Worm (Caenorhabditis elegans) whole organism, young adult: ENCODE results near the gene R11D1.3.

ENCODE experiments used
- C17E4.6 ChIP-seq: fragments of 200-800 bp; sonication (Bioruptor generic); IDR thresholded peaks from 2 replicates; pipeline ENCODE4 v1.3.6; 2022; ENCODE audit warnings: missing genetic modification reagents, missing genetic modification characterization, missing compliant biosample characterization
- D2030.7 ChIP-seq: fragments of 200-800 bp; sonication (Bioruptor generic); IDR thresholded peaks from 2 replicates; pipeline ENCODE4 v1.3.6; 2022; ENCODE audit warnings: missing genetic modification reagents, missing genetic modification characterization, missing compliant biosample characterization
- F10E7.11 ChIP-seq: sonication (generic microtip); optimal IDR thresholded peaks from 2 replicates; lab custom pipeline; 2017; ENCODE audit warnings: mild to moderate bottlenecking, missing genetic modification characterization, moderate library complexity, missing compliant biosample characterization
- F52B5.7 ChIP-seq: sonication (generic microtip); optimal IDR thresholded peaks from 2 replicates; lab custom pipeline; 2016; ENCODE audit warnings: mild to moderate bottlenecking, missing genetic modification characterization, missing compliant biosample characterization
- F57A8.1 ChIP-seq: fragments of 200-800 bp; sonication (Bioruptor generic); optimal IDR thresholded peaks from 2 replicates; lab custom pipeline; 2018; ENCODE audit warnings: mild to moderate bottlenecking, missing genetic modification characterization, moderate library complexity, missing compliant biosample characterization
- ZK185.1 ChIP-seq: sonication (generic microtip); optimal IDR thresholded peaks from 2 replicates; lab custom pipeline; 2016; ENCODE audit warnings: mild to moderate bottlenecking, missing genetic modification characterization, missing compliant biosample characterization; ENCODE audit not compliant: poor library complexity, severe bottlenecking
- akir-1 ChIP-seq: fragments of 200-800 bp; sonication (Bioruptor generic); optimal IDR thresholded peaks from 2 replicates; lab custom pipeline; 2018; ENCODE audit warnings: mild to moderate bottlenecking, missing genetic modification characterization, moderate library complexity, missing compliant biosample characterization
- aptf-3 ChIP-seq: fragments of 200-800 bp; sonication (Bioruptor generic); IDR thresholded peaks from 2 replicates; pipeline ENCODE4 v1.3.6; 2022; ENCODE audit warnings: missing genetic modification characterization, missing compliant biosample characterization
- atf-7 ChIP-seq: sonication (generic microtip); optimal IDR thresholded peaks from 2 replicates; lab custom pipeline; 2017; ENCODE audit warnings: mild to moderate bottlenecking, missing genetic modification characterization, missing compliant biosample characterization
- cebp-2 ChIP-seq: fragments of 200-800 bp; sonication (Bioruptor generic); IDR thresholded peaks from 2 replicates; pipeline ENCODE4 v1.3.6; 2022; ENCODE audit warnings: missing genetic modification characterization, missing compliant biosample characterization
- ceh-40 ChIP-seq: fragments of 200-800 bp; sonication (Bioruptor generic); IDR thresholded peaks from 2 replicates; pipeline ENCODE4 v1.3.6; 2022; ENCODE audit warnings: missing genetic modification characterization, missing compliant biosample characterization
- chd-7 ChIP-seq: sonication (generic microtip); optimal IDR thresholded peaks from 2 replicates; lab custom pipeline; 2016; ENCODE audit warnings: mild to moderate bottlenecking, missing genetic modification characterization, moderate library complexity, missing compliant biosample characterization
- die-1 ChIP-seq: sonication (generic microtip); optimal IDR thresholded peaks from 2 replicates; lab custom pipeline; 2016; ENCODE audit warnings: missing genotype, mild to moderate bottlenecking, missing genetic modification characterization, missing compliant biosample characterization
- dpl-1 ChIP-seq: fragments of 150-350 bp; optimal IDR thresholded peaks from 2 replicates; lab custom pipeline; 2014; ENCODE audit warnings: missing biosample characterization, missing genetic modification reagents, missing genetic modification characterization
- fkh-3 ChIP-seq: sonication (generic microtip); optimal IDR thresholded peaks from 2 replicates; lab custom pipeline; 2016; ENCODE audit warnings: mild to moderate bottlenecking, missing genetic modification characterization, missing compliant biosample characterization
- hlh-12 ChIP-seq: sonication (generic microtip); optimal IDR thresholded peaks from 2 replicates; lab custom pipeline; 2016; ENCODE audit warnings: missing genetic modification characterization, missing compliant biosample characterization
- hmg-20 ChIP-seq: fragments of 200-800 bp; sonication (Bioruptor generic); IDR thresholded peaks from 2 replicates; pipeline ENCODE4 v1.3.6; 2022; ENCODE audit warnings: missing genetic modification reagents, missing genetic modification characterization, missing compliant biosample characterization
- let-526 ChIP-seq: fragments of 200-800 bp; sonication (Bioruptor generic); IDR thresholded peaks from 2 replicates; pipeline ENCODE4 v1.3.6; 2022; ENCODE audit warnings: missing genetic modification reagents, missing genetic modification characterization, missing compliant biosample characterization
- lin-54 ChIP-seq: fragments of 200-800 bp; sonication (Bioruptor generic); optimal IDR thresholded peaks from 2 replicates; lab custom pipeline; 2018; ENCODE audit warnings: mild to moderate bottlenecking, missing genetic modification characterization, missing compliant biosample characterization
- madf-10 ChIP-seq: sonication (generic microtip); optimal IDR thresholded peaks from 2 replicates; lab custom pipeline; 2016; ENCODE audit warnings: mild to moderate bottlenecking, missing genetic modification characterization, missing compliant biosample characterization
- madf-6 ChIP-seq: fragments of 200-800 bp; sonication (Bioruptor generic); IDR thresholded peaks from 2 replicates; pipeline ENCODE4 v1.3.6; 2022; ENCODE audit warnings: missing genetic modification reagents, missing genetic modification characterization, missing compliant biosample characterization
- mcd-1 ChIP-seq: fragments of 200-800 bp; sonication (Bioruptor generic); IDR thresholded peaks from 2 replicates; pipeline ENCODE4 v1.3.6; 2022; ENCODE audit warnings: missing genetic modification reagents, missing genetic modification characterization, missing compliant biosample characterization
- mes-4 ChIP-seq: sonication (generic microtip); optimal IDR thresholded peaks from 2 replicates; lab custom pipeline; 2016; ENCODE audit warnings: missing genotype, missing genetic modification characterization, missing compliant biosample characterization
- nfya-1 ChIP-seq: sonication (generic microtip); optimal IDR thresholded peaks from 2 replicates; lab custom pipeline; 2017; ENCODE audit warnings: antibody characterized with exemption, missing compliant biosample characterization, missing genetic modification characterization, borderline replicate concordance; ENCODE audit not compliant: insufficient read depth
- nfya-2 ChIP-seq: fragments of 200-800 bp; sonication (Bioruptor generic); IDR thresholded peaks from 2 replicates; pipeline ENCODE4 v1.3.6; 2022; ENCODE audit warnings: missing genetic modification reagents, missing genetic modification characterization, missing compliant biosample characterization
- nfyb-1 ChIP-seq: fragments of 200-800 bp; sonication (Bioruptor generic); IDR thresholded peaks from 2 replicates; pipeline ENCODE4 v1.3.6; 2022; ENCODE audit warnings: missing genetic modification reagents, missing genetic modification characterization, missing compliant biosample characterization
- nhr-80 ChIP-seq: sonication (generic microtip); optimal IDR thresholded peaks from 2 replicates; lab custom pipeline; 2016; ENCODE audit warnings: missing genetic modification characterization, missing compliant biosample characterization
- nhr-90 ChIP-seq: sonication (generic microtip); optimal IDR thresholded peaks from 2 replicates; lab custom pipeline; 2016; ENCODE audit warnings: missing genotype, mild to moderate bottlenecking, missing genetic modification characterization, missing compliant biosample characterization
- rcor-1 ChIP-seq: fragments of 200-800 bp; sonication (Bioruptor generic); IDR thresholded peaks from 2 replicates; pipeline ENCODE4 v1.3.6; 2022; ENCODE audit warnings: missing genetic modification reagents, missing genetic modification characterization, missing compliant biosample characterization
- sea-2 ChIP-seq: fragments of 200-800 bp; sonication (Bioruptor generic); IDR thresholded peaks from 2 replicates; pipeline ENCODE4 v1.3.6; 2022; ENCODE audit warnings: missing genetic modification characterization, missing compliant biosample characterization
- sptf-2 ChIP-seq: fragments of 200-800 bp; sonication (Bioruptor generic); optimal IDR thresholded peaks from 2 replicates; lab custom pipeline; 2018; ENCODE audit warnings: mild to moderate bottlenecking, missing genetic modification characterization, missing compliant biosample characterization
- tbx-9 ChIP-seq: sonication (generic microtip); optimal IDR thresholded peaks from 2 replicates; lab custom pipeline; 2016; ENCODE audit warnings: borderline replicate concordance, missing genetic modification characterization, inconsistent platforms, missing compliant biosample characterization
- unc-62 ChIP-seq: fragments of 150-350 bp; optimal IDR thresholded peaks from 2 replicates; lab custom pipeline; 2014; ENCODE audit warnings: missing biosample characterization, missing genetic modification reagents, missing genetic modification characterization
- ztf-28 ChIP-seq: fragments of 200-800 bp; sonication (Bioruptor generic); IDR thresholded peaks from 2 replicates; pipeline ENCODE4 v1.3.6; 2022; ENCODE audit warnings: missing genetic modification reagents, missing genetic modification characterization, missing compliant biosample characterization

R11D1.3 gene

ce11 chrV:12747431-12747830, 35.5 kb upstream of the R11D1.3 start, which contains the start of gene C15C8.4:
Gene C15C8.4 (minus strand): TSS chrV:12747463.
- TF ChIP-seq C17E4.6 (no peak), tbx-9 (tag; lab: Kevin White, UChicago) (no peak), atf-7 (tag; lab: Kevin White, UChicago) (no peak), nhr-90 (tag; lab: Kevin White, UChicago) (no peak), sptf-2 (GFP tag; lab: Kevin White, UChicago) (no peak), mcd-1 (no peak; the same call in 1 of the 2 replicates), hlh-12 (tag; lab: Kevin White, UChicago) (no peak), mes-4 (tag; lab: Kevin White, UChicago) (no peak), madf-10 (no peak), D2030.7 (GFP tag; lab: Robert Waterston, UW) (no peak)

ce11 chrV:12744979-12745378, 33.1 kb upstream of the R11D1.3 start, which contains the start of gene C15C8.7:
Gene C15C8.7 (minus strand): TSS chrV:12745050.
- TF ChIP-seq dpl-1 (GFP tag; lab: Kevin White, UChicago) (no peak), nhr-80 (tag; lab: Kevin White, UChicago) (peak; percentile 26)

ce11 chrV:12743778-12744502, 32.0 kb upstream of the R11D1.3 start:
- TF ChIP-seq nfyb-1 (0 out of 2 replicates have a peak, but pooled peaks have one; percentile 17), akir-1 (GFP tag; lab: Kevin White, UChicago) (no peak), nfya-2 (GFP tag; lab: Robert Waterston, UW) (no peak), hmg-20 (GFP tag; lab: Robert Waterston, UW) (no peak), fkh-3 (tag; lab: Kevin White, UChicago) (no peak), aptf-3 (GFP tag; lab: Robert Waterston, UW) (no peak), nhr-80 (tag; lab: Kevin White, UChicago) (peak; percentile 41), die-1 (tag; lab: Kevin White, UChicago) (no peak), sea-2 (GFP tag; lab: Robert Waterston, UW) (no peak), let-526 (no peak), madf-6 (no peak), ceh-40 (GFP tag; lab: Robert Waterston, UW) (no peak), rcor-1 (GFP tag; lab: Robert Waterston, UW) (no peak), unc-62 (no peak), F10E7.11 (no peak), F52B5.7 (tag; lab: Kevin White, UChicago) (peak; percentile 55), cebp-2 (GFP tag; lab: Robert Waterston, UW) (0 out of 2 replicates have a peak, but pooled peaks have one; percentile 19), nhr-90 (tag; lab: Kevin White, UChicago) (peak; percentile 38), chd-7 (tag; lab: Kevin White, UChicago) (peak; percentile 11)

- TF ChIP-seq ztf-28 (GFP tag; lab: Robert Waterston, UW) (no peak), ZK185.1 (tag; lab: Kevin White, UChicago) (no peak), nhr-80 (tag; lab: Kevin White, UChicago) (peak; percentile 94), lin-54 (no peak), nfya-1 (tag; lab: Kevin White, UChicago) (no peak), F57A8.1 (no peak)
- TF ChIP-seq, all 124 proteins: peak for 1
These were observed 29.8 kb upstream of the R11D1.3 start, which contains the start of gene hrg-7 for ce11 chrV:12741684-12742083. Gene hrg-7 (plus strand): TSS chrV:12742041.
